Fruit fly (Drosophila melanogaster): ENCODE data around the gene emc.

emc gene

DNA sequence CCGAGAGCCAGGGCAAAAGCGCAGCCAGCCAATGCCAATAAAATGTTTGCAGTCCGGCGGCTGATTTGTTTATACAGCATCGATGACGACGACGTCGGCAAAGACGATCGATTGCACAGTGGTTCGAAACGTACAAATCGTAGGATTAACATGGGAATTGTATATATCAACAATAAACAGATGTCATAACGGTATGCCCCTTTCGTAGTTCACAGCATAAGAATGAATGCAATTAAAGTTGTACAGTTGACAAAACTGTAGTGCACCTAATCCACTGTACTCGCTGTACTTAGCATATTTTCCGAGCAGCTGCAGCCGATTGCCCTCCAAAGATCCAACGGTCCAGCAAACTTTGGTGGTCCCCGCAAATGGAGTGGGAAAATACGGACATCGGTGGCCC, 22.2 kb downstream of the emc start (continued):
- no peak for TF ChIP-seq CrebB (tag; optimal IDR thresholded peaks at IDR 0.05)
- TF ChIP-seq Dek (tag; optimal IDR thresholded peaks at IDR 0.05): peak; percentile 13
- TF ChIP-seq CG9215 (GFP tag; IDR thresholded peaks at IDR 0.05): no peak; the same call in 1 of the 2 replicates
- TF ChIP-seq rib (GFP tag; IDR thresholded peaks at IDR 0.05): no peak
- no peak for TF ChIP-seq CG10543 (GFP tag; optimal IDR thresholded peaks at IDR 0.05)
- TF ChIP-seq CG6683 (GFP tag; optimal IDR thresholded peaks at IDR 0.05): no peak
- no peak for TF ChIP-seq grn (GFP tag; optimal IDR thresholded peaks at IDR 0.05)
- TF ChIP-seq CG30403 (GFP tag; optimal IDR thresholded peaks at IDR 0.05): peak; percentile 64
- no peak for TF ChIP-seq zen (tag; optimal IDR thresholded peaks at IDR 0.05)
- no peak for TF ChIP-seq Kr (GFP tag; optimal IDR thresholded peaks at IDR 0.05)
- no peak for TF ChIP-seq gcm2 (GFP tag; optimal IDR thresholded peaks at IDR 0.05)
- TF ChIP-seq Aef1 (GFP tag; IDR thresholded peaks at IDR 0.05): peak; percentile 31; the same call in 1 of the 3 replicates
- TF ChIP-seq CG33557 (GFP tag; optimal IDR thresholded peaks at IDR 0.05): no peak
- TF ChIP-seq Dll (GFP tag; IDR thresholded peaks at IDR 0.05; ENCODE audit: partially characterized antibody): no peak
- TF ChIP-seq CG6854 (GFP tag; optimal IDR thresholded peaks at IDR 0.05): no peak
- TF ChIP-seq PHDP (tag; optimal IDR thresholded peaks at IDR 0.05): peak; percentile 68
- TF ChIP-seq CG4820 (GFP tag; optimal IDR thresholded peaks at IDR 0.05): peak; percentile 61
- TF ChIP-seq Hey (tag; optimal IDR thresholded peaks at IDR 0.05): no peak
- TF ChIP-seq B-H2 (GFP tag; optimal IDR thresholded peaks at IDR 0.05): no peak
- peak in 1 of 2 experiments; percentile 83 for TF ChIP-seq Hr51 (GFP tag; optimal IDR thresholded peaks at IDR 0.05)
- TF ChIP-seq CG7987 (GFP tag; optimal IDR thresholded peaks at IDR 0.05): no peak
- peak; percentile 67 for TF ChIP-seq CG5953 (GFP tag; IDR thresholded peaks at IDR 0.05)
- peak; percentile 76 for TF ChIP-seq CG16863 (GFP tag; optimal IDR thresholded peaks at IDR 0.05)
- TF ChIP-seq HLH4C (GFP tag; IDR thresholded peaks at IDR 0.05; ENCODE audit: partially characterized antibody): no peak
- TF ChIP-seq Taf1 (GFP tag; IDR thresholded peaks at IDR 0.05): no peak
- TF ChIP-seq fru (optimal IDR thresholded peaks at IDR 0.05): no peak
- peak; percentile 36; the same call in 1 of the 2 replicates for TF ChIP-seq E2f2 (GFP tag; IDR thresholded peaks at IDR 0.05)
- peak; percentile 64 for TF ChIP-seq nau (GFP tag; optimal IDR thresholded peaks at IDR 0.05)
- TF ChIP-seq CG32772 (GFP tag; IDR thresholded peaks at IDR 0.05): peak; percentile 75
- TF ChIP-seq unpg (GFP tag; optimal IDR thresholded peaks at IDR 0.05): peak; percentile 76
- no peak for TF ChIP-seq Poxn (GFP tag; IDR thresholded peaks at IDR 0.05)
- peak; percentile 61 for TF ChIP-seq CG13424 (tag; optimal IDR thresholded peaks at IDR 0.05)
- peak; percentile 22 for TF ChIP-seq CG13296 (GFP tag; optimal IDR thresholded peaks at IDR 0.05)
- TF ChIP-seq Oaz (GFP tag; IDR thresholded peaks at IDR 0.05): 0 out of 2 replicates have a peak, but pooled peaks have one; percentile 26
- peak; percentile 61; the same call in 2 of the 3 replicates for TF ChIP-seq row (GFP tag; IDR thresholded peaks at IDR 0.05)
- TF ChIP-seq zfh2 (GFP tag; optimal IDR thresholded peaks at IDR 0.05): no peak
- peak; percentile 16 for TF ChIP-seq CG4617 (GFP tag; optimal IDR thresholded peaks at IDR 0.05; ENCODE audit: borderline replicate concordance)
- TF ChIP-seq ewg (GFP tag; optimal IDR thresholded peaks at IDR 0.05): peak; percentile 71
- peak; percentile 52 for TF ChIP-seq D19A (tag; optimal IDR thresholded peaks at IDR 0.05)
- TF ChIP-seq CG14710 (tag; optimal IDR thresholded peaks at IDR 0.05): peak; percentile 34
- no peak for TF ChIP-seq Bgb (GFP tag; IDR thresholded peaks at IDR 0.05; ENCODE audit: partially characterized antibody)
- no peak for TF ChIP-seq C15 (GFP tag; IDR thresholded peaks at IDR 0.05)
- TF ChIP-seq CG7928 (GFP tag; optimal IDR thresholded peaks at IDR 0.05): no peak
- TF ChIP-seq Trl (optimal IDR thresholded peaks at IDR 0.05): no peak
- TF ChIP-seq Trl (GFP tag; optimal IDR thresholded peaks at IDR 0.05): peak; percentile 56
- no peak for TF ChIP-seq hkb (optimal IDR thresholded peaks at IDR 0.05)
- peak; percentile 74 for TF ChIP-seq hkb (GFP tag; IDR thresholded peaks at IDR 0.05)
- TF ChIP-seq Deaf1 (tag; optimal IDR thresholded peaks at IDR 0.05): peak; percentile 50
- peak; percentile 53; the same call in 1 of the 2 replicates for TF ChIP-seq sens-2 (GFP tag; IDR thresholded peaks at IDR 0.05)
- TF ChIP-seq CG10979 (tag; optimal IDR thresholded peaks at IDR 0.05): peak; percentile 75
- TF ChIP-seq CG2116 (GFP tag; optimal IDR thresholded peaks at IDR 0.05): no peak
